Fruit fly (Drosophila melanogaster): ENCODE measurements around the gene CG43732.
A peak's percentile ranks its signal among the peaks of the same experiment; 100 is the strongest.

CG43732 gene

DNA sequence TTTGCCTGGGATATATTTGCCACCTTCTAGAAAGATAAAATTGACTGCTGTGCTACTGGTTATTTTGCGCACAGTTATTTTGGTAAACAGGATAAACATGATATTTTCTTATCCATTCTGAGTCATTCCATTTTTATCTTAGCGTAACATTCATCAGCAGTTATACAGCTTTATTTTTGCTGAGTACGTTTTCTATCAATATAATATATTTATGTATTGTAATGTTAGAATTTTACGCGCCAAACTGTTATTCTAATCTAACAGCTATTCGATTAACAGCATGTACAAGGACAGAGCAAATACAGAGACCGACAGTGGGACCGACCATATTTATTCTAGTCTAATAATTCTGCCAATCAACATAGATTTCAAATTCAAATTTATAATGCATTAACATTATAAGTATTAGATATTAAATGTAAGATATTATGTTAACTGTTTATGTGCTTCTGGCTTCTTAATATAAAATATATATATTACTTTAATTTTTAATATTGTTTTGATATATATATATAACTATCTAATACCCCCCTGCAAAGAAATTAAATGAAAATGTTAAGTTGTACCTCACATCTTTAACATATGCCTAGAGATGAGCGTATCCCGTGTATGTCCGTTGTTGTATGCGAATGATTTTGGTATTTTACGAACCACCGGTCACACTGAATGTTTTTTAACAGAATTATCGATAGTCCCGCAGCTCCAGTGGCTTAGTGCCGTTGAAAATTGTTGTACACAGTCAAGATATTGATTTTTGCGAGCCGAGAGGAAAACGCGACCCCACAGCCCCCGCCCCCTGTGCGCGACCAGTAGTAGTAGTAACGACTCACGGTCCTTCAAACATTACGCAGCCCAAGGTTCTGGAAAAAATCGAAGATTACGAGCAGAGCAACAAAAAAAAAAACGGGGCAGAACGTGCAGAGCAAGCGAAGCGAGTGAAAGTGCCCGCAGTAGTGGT, 43.8 kb upstream of the CG43732 start, which contains the start of gene EndoA (continued):
- TF ChIP-seq abd-A (tag; optimal IDR thresholded peaks at IDR 0.05): peak; percentile 54
- TF ChIP-seq Elba2 (GFP tag; optimal IDR thresholded peaks at IDR 0.05): no peak
- TF ChIP-seq zf30C (GFP tag; optimal IDR thresholded peaks at IDR 0.05): no peak
- TF ChIP-seq Tbp (GFP tag; optimal IDR thresholded peaks at IDR 0.05): no peak
- no peak for TF ChIP-seq yki (optimal IDR thresholded peaks at IDR 0.05)
- no peak for TF ChIP-seq CG6272 (GFP tag; IDR thresholded peaks at IDR 0.05)
- no peak for TF ChIP-seq H15 (GFP tag; IDR thresholded peaks at IDR 0.05)
- TF ChIP-seq Hr3 (GFP tag; optimal IDR thresholded peaks at IDR 0.05): peak; percentile 31
- TF ChIP-seq row (GFP tag; IDR thresholded peaks at IDR 0.05): peak; percentile 79
- TF ChIP-seq HmgD (GFP tag; optimal IDR thresholded peaks at IDR 0.05): peak; percentile 8
- TF ChIP-seq CG43689 (GFP tag; IDR thresholded peaks at IDR 0.05): no peak
- TF ChIP-seq zen2 (GFP tag; IDR thresholded peaks at IDR 0.05; ENCODE audit: partially characterized antibody): peak; percentile 41; the same call in 1 of the 3 replicates
- peak; percentile 28; the same call in 1 of the 2 replicates for TF ChIP-seq ranshi (GFP tag; IDR thresholded peaks at IDR 0.05)
- no peak for TF ChIP-seq CG10274 (GFP tag; optimal IDR thresholded peaks at IDR 0.05)
- no peak for TF ChIP-seq CG33213 (GFP tag; optimal IDR thresholded peaks at IDR 0.05)
- TF ChIP-seq CG14710 (tag; optimal IDR thresholded peaks at IDR 0.05): peak; percentile 58
- no peak for TF ChIP-seq tx (GFP tag; optimal IDR thresholded peaks at IDR 0.05)
- peak; percentile 32 for TF ChIP-seq CG3838 (GFP tag; optimal IDR thresholded peaks at IDR 0.05)
- TF ChIP-seq Aef1 (GFP tag; IDR thresholded peaks at IDR 0.05): no peak
- TF ChIP-seq CG15696 (tag; optimal IDR thresholded peaks at IDR 0.05): peak; percentile 45
- peak; percentile 58 for TF ChIP-seq tap (tag; optimal IDR thresholded peaks at IDR 0.05)
- TF ChIP-seq D19A (tag; optimal IDR thresholded peaks at IDR 0.05): peak; percentile 50
- peak; percentile 55; the same call in 1 of the 3 replicates for TF ChIP-seq CG14860 (GFP tag; IDR thresholded peaks at IDR 0.05; ENCODE audit: partially characterized antibody)

DNA sequence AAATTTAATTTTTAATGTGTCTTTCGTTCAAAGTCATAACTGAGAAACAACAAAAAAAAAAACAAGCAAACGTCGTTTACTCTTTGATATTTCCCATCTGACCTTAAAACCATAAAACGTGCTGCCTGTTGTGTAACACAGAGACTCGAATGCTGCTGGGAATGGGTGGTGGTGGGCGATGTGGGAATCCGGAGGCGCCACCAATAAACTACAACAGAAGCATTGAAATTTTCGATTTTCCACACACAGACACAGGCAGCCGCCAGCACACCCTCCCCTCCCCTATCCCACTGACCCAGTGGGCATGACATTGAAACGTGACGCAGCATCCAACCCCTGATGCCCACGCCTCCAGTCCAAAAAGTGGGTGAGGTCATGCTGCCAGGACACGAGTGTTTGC, 39.7 kb upstream of the CG43732 start:
- TF ChIP-seq Pdp1 (GFP tag; optimal IDR thresholded peaks at IDR 0.05) (peak in 1 of 2 experiments; percentile 89), CG6175 (GFP tag; IDR thresholded peaks at IDR 0.05) (peak; percentile 47; the same call in 1 of the 3 replicates), MESR4 (GFP tag; optimal IDR thresholded peaks at IDR 0.05) (no peak), CG8290 (GFP tag; optimal IDR thresholded peaks at IDR 0.05) (no peak), CG8290 (tag; optimal IDR thresholded peaks at IDR 0.05) (peak in 1 of 2 experiments; percentile 21), CG11456 (GFP tag; IDR thresholded peaks at IDR 0.05) (peak; percentile 66; the same call in 2 of the 3 replicates), E2f1 (GFP tag; IDR thresholded peaks at IDR 0.05) (no peak), sr (GFP tag; IDR thresholded peaks at IDR 0.05) (peak; percentile 49; the same call in 2 of the 3 replicates), CG13424 (tag; optimal IDR thresholded peaks at IDR 0.05) (no peak), CG10147 (GFP tag; optimal IDR thresholded peaks at IDR 0.05) (no peak), CG7786 (GFP tag; optimal IDR thresholded peaks at IDR 0.05) (no peak), gsb (GFP tag; IDR thresholded peaks at IDR 0.05) (no peak), B-H1 (GFP tag; IDR thresholded peaks at IDR 0.05) (no peak), Sox100B (GFP tag; optimal IDR thresholded peaks at IDR 0.05) (no peak), peb (GFP tag; IDR thresholded peaks at IDR 0.05) (no peak), br (optimal IDR thresholded peaks at IDR 0.05) (no peak), cg (GFP tag; optimal IDR thresholded peaks at IDR 0.05) (peak; percentile 4), sisA (GFP tag; IDR thresholded peaks at IDR 0.05) (no peak), jing (GFP tag; optimal IDR thresholded peaks at IDR 0.05) (no peak), CG11504 (tag; optimal IDR thresholded peaks at IDR 0.05) (peak; percentile 24), Dip3 (GFP tag; optimal IDR thresholded peaks at IDR 0.05) (no peak), Sin3A (optimal IDR thresholded peaks at IDR 0.05) (no peak), Rfx (GFP tag; IDR thresholded peaks at IDR 0.05) (0 out of 2 replicates have a peak, but pooled peaks have one; percentile 13), onecut (GFP tag; IDR thresholded peaks at IDR 0.05) (peak; percentile 64), CG6854 (GFP tag; optimal IDR thresholded peaks at IDR 0.05) (no peak), CG8944 (GFP tag; optimal IDR thresholded peaks at IDR 0.05) (no peak), sna (GFP tag; IDR thresholded peaks at IDR 0.05; ENCODE audit: partially characterized antibody) (no peak), HLH54F (GFP tag; optimal IDR thresholded peaks at IDR 0.05) (no peak)
